Worm (Caenorhabditis elegans): ENCODE results near the gene frm-7.

Gene frm-7

ce11 chrV:12295520-12295919, 6.8 kb upstream of the frm-7 start (continued):
- peak; percentile 56 for TF ChIP-seq lin-14 (GFP tag; optimal IDR thresholded peaks at IDR 0.05)
- TF ChIP-seq nhr-71 (tag; optimal IDR thresholded peaks at IDR 0.05) = peak; percentile 49
- peak; percentile 39 for TF ChIP-seq efl-3 (GFP tag; optimal IDR thresholded peaks at IDR 0.05)
- no peak for TF ChIP-seq vab-15 (tag; optimal IDR thresholded peaks at IDR 0.05)

DNA sequence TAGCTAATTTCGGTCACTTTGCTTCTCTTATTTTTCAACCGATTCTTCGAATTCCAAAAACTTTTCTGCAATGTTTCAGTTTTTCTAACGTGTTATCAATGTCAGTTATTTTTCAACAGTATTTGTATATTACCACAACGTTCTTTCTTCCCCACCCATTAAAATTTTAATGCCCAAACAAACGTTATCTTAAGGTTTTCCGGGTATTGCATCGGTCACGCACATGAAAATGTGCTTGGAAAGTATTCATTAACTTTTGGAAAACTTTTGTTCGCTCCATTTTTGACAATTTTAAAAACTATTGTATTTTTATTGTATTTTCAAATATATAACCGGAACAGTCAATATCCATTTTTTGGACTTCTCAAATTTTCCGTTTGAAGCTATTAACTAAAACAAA, 6.2 kb upstream of the frm-7 start:
- TF ChIP-seq grh-1 (GFP tag; IDR thresholded peaks at IDR 0.05) (no peak), irx-1 (tag; optimal IDR thresholded peaks at IDR 0.05) (no peak), snu-23 (GFP tag; optimal IDR thresholded peaks at IDR 0.05) (no peak), lin-35 (GFP tag; optimal IDR thresholded peaks at IDR 0.05) (peak in 1 of 2 experiments; percentile 7), elt-2 (tag; optimal IDR thresholded peaks at IDR 0.05) (peak; percentile 65)

DNA sequence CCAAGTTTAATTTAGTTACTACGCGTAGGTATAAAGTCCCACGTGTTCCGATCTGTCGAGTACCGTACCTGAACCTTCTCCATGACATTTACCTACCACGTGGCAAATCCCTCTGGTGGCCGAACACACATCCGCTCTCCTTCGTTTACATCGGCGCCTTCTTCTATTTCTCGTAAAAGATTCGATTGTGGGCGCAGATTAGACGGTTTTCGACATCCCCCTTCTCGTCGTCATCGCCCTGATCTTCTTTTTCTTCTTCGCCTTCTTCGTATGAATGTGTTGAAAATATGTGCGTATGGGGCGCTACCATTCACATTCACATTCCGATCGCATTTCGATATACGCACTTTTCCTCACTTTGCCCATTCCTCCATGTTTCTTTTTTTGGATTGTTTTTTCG, 5.5 kb upstream of the frm-7 start:
- TF ChIP-seq fkh-8 (tag; optimal IDR thresholded peaks at IDR 0.05) (no peak), hlh-17 (GFP tag; optimal IDR thresholded peaks at IDR 0.05; ENCODE audit: borderline replicate concordance) (no peak), ama-1 (optimal IDR thresholded peaks at IDR 0.05) (no peak), zag-1 (tag; optimal IDR thresholded peaks at IDR 0.05) (no peak), nhr-20 (tag; optimal IDR thresholded peaks at IDR 0.05) (peak; percentile 10), nhr-77 (tag; optimal IDR thresholded peaks at IDR 0.05) (no peak), mdl-1 (tag; optimal IDR thresholded peaks at IDR 0.05) (peak in 1 of 2 experiments; percentile 17), unc-98 (GFP tag; IDR thresholded peaks at IDR 0.05) (no peak), elt-3 (tag; optimal IDR thresholded peaks at IDR 0.05) (peak in 1 of 6 experiments; percentile 32), swsn-7 (tag; optimal IDR thresholded peaks at IDR 0.05) (no peak), nhr-47 (tag; optimal IDR thresholded peaks at IDR 0.05) (no peak), xbp-1 (tag; optimal IDR thresholded peaks at IDR 0.05) (no peak), nhr-85 (tag) (peak; percentile 74), lin-14 (GFP tag; optimal IDR thresholded peaks at IDR 0.05) (peak; percentile 44), blmp-1 (tag; optimal IDR thresholded peaks at IDR 0.05) (peak; percentile 64), mep-1 (tag; optimal IDR thresholded peaks at IDR 0.05) (peak; percentile 1), ceh-90 (tag; optimal IDR thresholded peaks at IDR 0.05) (no peak), egl-13 (tag; optimal IDR thresholded peaks at IDR 0.05) (no peak), lin-39 (tag; optimal IDR thresholded peaks at IDR 0.05) (no peak), skn-1 (tag; optimal IDR thresholded peaks at IDR 0.05) (no peak), snu-23 (GFP tag; optimal IDR thresholded peaks at IDR 0.05) (no peak), F16B12.6 (tag; optimal IDR thresholded peaks at IDR 0.05) (no peak), elt-2 (tag; optimal IDR thresholded peaks at IDR 0.05) (no peak), mab-9 (GFP tag; IDR thresholded peaks at IDR 0.05) (no peak), C16A3.4 (tag; optimal IDR thresholded peaks at IDR 0.05) (no peak), hpl-2 (GFP tag; optimal IDR thresholded peaks at IDR 0.05) (no peak), nhr-28 (tag; optimal IDR thresholded peaks at IDR 0.05) (no peak), hlh-4 (tag; optimal IDR thresholded peaks at IDR 0.05) (no peak), ceh-82 (tag; optimal IDR thresholded peaks at IDR 0.05) (no peak), dpl-1 (GFP tag; optimal IDR thresholded peaks at IDR 0.05) (no peak), fos-1 (tag; optimal IDR thresholded peaks at IDR 0.05) (no peak), ets-5 (GFP tag; IDR thresholded peaks at IDR 0.05) (no peak)

ce11 chrV:12298184-12298583, 4.1 kb upstream of the frm-7 start:
- TF ChIP-seq sox-4 (tag; optimal IDR thresholded peaks at IDR 0.05) (no peak), F16B12.6 (tag; optimal IDR thresholded peaks at IDR 0.05) (no peak), elt-2 (tag; optimal IDR thresholded peaks at IDR 0.05) (peak; percentile 27), ces-1 (GFP tag; optimal IDR thresholded peaks at IDR 0.05) (no peak), efl-1 (optimal IDR thresholded peaks at IDR 0.05) (no peak), efl-1 (GFP tag; optimal IDR thresholded peaks at IDR 0.05 in 1 of 2) (peak in 1 of 2 experiments; percentile 54), blmp-1 (tag; optimal IDR thresholded peaks at IDR 0.05) (peak; percentile 43), ceh-88 (GFP tag; IDR thresholded peaks at IDR 0.05) (no peak), zag-1 (tag; optimal IDR thresholded peaks at IDR 0.05) (no peak), hlh-17 (GFP tag; optimal IDR thresholded peaks at IDR 0.05; ENCODE audit: borderline replicate concordance) (no peak), fkh-10 (GFP tag; optimal IDR thresholded peaks at IDR 0.05) (no peak), nhr-84 (tag; optimal IDR thresholded peaks at IDR 0.05) (no peak), nhr-237 (tag; optimal IDR thresholded peaks at IDR 0.05) (no peak), skn-1 (tag; optimal IDR thresholded peaks at IDR 0.05) (no peak), lir-3 (tag; optimal IDR thresholded peaks at IDR 0.05; ENCODE audit: poor library complexity) (no peak)

Data from whole organism, L1 larva.